Fruit fly (Drosophila melanogaster): Measurements from ENCODE around the gene Hsp110.

Hsp110 gene

dm6 chr3L:13996437-13996836 is 40.4 kb upstream of the Hsp110 start:
- TF ChIP-seq toe (GFP tag; optimal IDR thresholded peaks at IDR 0.05) = no peak
- TF ChIP-seq Clk (GFP tag; optimal IDR thresholded peaks at IDR 0.05) = no peak
- TF ChIP-seq bab1 (GFP tag; optimal IDR thresholded peaks at IDR 0.05) = no peak
- TF ChIP-seq pad (GFP tag; optimal IDR thresholded peaks at IDR 0.05) = no peak
- TF ChIP-seq Crg-1 (GFP tag; optimal IDR thresholded peaks at IDR 0.05) = no peak
- no peak for TF ChIP-seq kay (GFP tag; ENCODE audit: borderline replicate concordance)
- no peak for TF ChIP-seq CG5204 (GFP tag; optimal IDR thresholded peaks at IDR 0.05)
- no peak for TF ChIP-seq CG11617 (GFP tag; optimal IDR thresholded peaks at IDR 0.05)
- TF ChIP-seq CG7101 (tag; optimal IDR thresholded peaks at IDR 0.05) = no peak
- no peak for TF ChIP-seq cnc (optimal IDR thresholded peaks at IDR 0.05)

dm6 chr3L:13996992-13997391 is 39.8 kb upstream of the Hsp110 start, which contains the start of gene CG17361:
Gene CG17361 (plus strand): TSS chr3L:13997191.
- TF ChIP-seq kay (GFP tag; ENCODE audit: borderline replicate concordance) (no peak), CG14711 (tag; optimal IDR thresholded peaks at IDR 0.05) (peak; percentile 37), Crg-1 (GFP tag; optimal IDR thresholded peaks at IDR 0.05) (no peak), cnc (optimal IDR thresholded peaks at IDR 0.05) (no peak), CG12768 (GFP tag; optimal IDR thresholded peaks at IDR 0.05) (no peak), ovo (GFP tag; optimal IDR thresholded peaks at IDR 0.05) (no peak), CG7101 (tag; optimal IDR thresholded peaks at IDR 0.05) (peak; percentile 15)

dm6 chr3L:13999204-13999603 is 37.6 kb upstream of the Hsp110 start, which contains the start of gene CG17359:
Gene CG17359 (minus strand): TSS chr3L:13999251.
- TF ChIP-seq Hr96 (GFP tag; optimal IDR thresholded peaks at IDR 0.05) (no peak), ovo (GFP tag; optimal IDR thresholded peaks at IDR 0.05) (no peak), cnc (optimal IDR thresholded peaks at IDR 0.05) (no peak), CG11617 (GFP tag; optimal IDR thresholded peaks at IDR 0.05) (no peak), kay (GFP tag; ENCODE audit: borderline replicate concordance) (no peak), CG1620 (GFP tag; optimal IDR thresholded peaks at IDR 0.05) (no peak), CG7101 (tag; optimal IDR thresholded peaks at IDR 0.05) (no peak), CG33017 (tag; optimal IDR thresholded peaks at IDR 0.05) (no peak), Crg-1 (GFP tag; optimal IDR thresholded peaks at IDR 0.05) (no peak), toe (GFP tag; optimal IDR thresholded peaks at IDR 0.05) (no peak), CG14711 (tag; optimal IDR thresholded peaks at IDR 0.05) (no peak), CG5204 (GFP tag; optimal IDR thresholded peaks at IDR 0.05) (no peak), Clk (GFP tag; optimal IDR thresholded peaks at IDR 0.05) (no peak), CG7045 (GFP tag; optimal IDR thresholded peaks at IDR 0.05) (no peak)

- TF ChIP-seq CG12768 (GFP tag; optimal IDR thresholded peaks at IDR 0.05) = peak; percentile 13
- TF ChIP-seq kay (GFP tag; ENCODE audit: borderline replicate concordance) = no peak
- TF ChIP-seq CG14711 (tag; optimal IDR thresholded peaks at IDR 0.05) = peak; percentile 33
- TF ChIP-seq CG1620 (GFP tag; optimal IDR thresholded peaks at IDR 0.05) = peak; percentile 30
- TF ChIP-seq cic (GFP tag; optimal IDR thresholded peaks at IDR 0.05) = no peak
- TF ChIP-seq Mnt (GFP tag; optimal IDR thresholded peaks at IDR 0.05) = peak; percentile 60
- no peak for TF ChIP-seq cnc (optimal IDR thresholded peaks at IDR 0.05)
- no peak for TF ChIP-seq pad (GFP tag; optimal IDR thresholded peaks at IDR 0.05)
- TF ChIP-seq Crg-1 (GFP tag; optimal IDR thresholded peaks at IDR 0.05) = no peak
- no peak for TF ChIP-seq ovo (GFP tag; optimal IDR thresholded peaks at IDR 0.05)
- no peak for TF ChIP-seq tj (GFP tag; optimal IDR thresholded peaks at IDR 0.05)
- no peak for TF ChIP-seq CG33017 (tag; optimal IDR thresholded peaks at IDR 0.05)
- no peak for TF ChIP-seq toe (GFP tag; optimal IDR thresholded peaks at IDR 0.05)
- TF ChIP-seq CG7101 (tag; optimal IDR thresholded peaks at IDR 0.05) = peak; percentile 16
- no peak for TF ChIP-seq Clk (GFP tag; optimal IDR thresholded peaks at IDR 0.05)
- TF ChIP-seq CG7045 (GFP tag; optimal IDR thresholded peaks at IDR 0.05) = no peak
- peak; percentile 49 for TF ChIP-seq Hr96 (GFP tag; optimal IDR thresholded peaks at IDR 0.05)
- peak; percentile 7 for TF ChIP-seq bab1 (GFP tag; optimal IDR thresholded peaks at IDR 0.05)
- TF ChIP-seq CG11617 (GFP tag; optimal IDR thresholded peaks at IDR 0.05) = peak; percentile 36
- no peak for TF ChIP-seq CG5204 (GFP tag; optimal IDR thresholded peaks at IDR 0.05)
Measured at dm6 chr3L:14001658-14002523, 34.9 kb upstream of the Hsp110 start, which contains the start of the genes Nprl3 and upSET. Gene Nprl3 (minus strand): TSS chr3L:14001880. Gene upSET (plus strand): TSS chr3L:14002127.

dm6 chr3L:14002524-14003135 is 34.2 kb upstream of the Hsp110 start:
- no peak for TF ChIP-seq toe (GFP tag; optimal IDR thresholded peaks at IDR 0.05)
- TF ChIP-seq CG7101 (tag; optimal IDR thresholded peaks at IDR 0.05) = peak; percentile 42
- TF ChIP-seq pad (GFP tag; optimal IDR thresholded peaks at IDR 0.05) = peak; percentile 63
- no peak for TF ChIP-seq CG1620 (GFP tag; optimal IDR thresholded peaks at IDR 0.05)
- TF ChIP-seq cic (GFP tag; optimal IDR thresholded peaks at IDR 0.05) = peak; percentile 79
- peak; percentile 60 for TF ChIP-seq tj (GFP tag; optimal IDR thresholded peaks at IDR 0.05)
- TF ChIP-seq CG5204 (GFP tag; optimal IDR thresholded peaks at IDR 0.05) = no peak
- no peak for TF ChIP-seq ovo (GFP tag; optimal IDR thresholded peaks at IDR 0.05)
- TF ChIP-seq kay (GFP tag; ENCODE audit: borderline replicate concordance) = no peak
- TF ChIP-seq Mnt (GFP tag; optimal IDR thresholded peaks at IDR 0.05) = peak; percentile 80
- TF ChIP-seq Crg-1 (GFP tag; optimal IDR thresholded peaks at IDR 0.05) = no peak
- peak; percentile 28 for TF ChIP-seq bab1 (GFP tag; optimal IDR thresholded peaks at IDR 0.05)
- TF ChIP-seq CG14711 (tag; optimal IDR thresholded peaks at IDR 0.05) = peak; percentile 21
- no peak for TF ChIP-seq cnc (optimal IDR thresholded peaks at IDR 0.05)
- TF ChIP-seq CG7045 (GFP tag; optimal IDR thresholded peaks at IDR 0.05) = no peak

Measured in whole organism, adult.